Fruit fly (Drosophila melanogaster) whole organism, embryonic: Measurements from ENCODE around the gene beta'COP.

Source experiments
- Asciz ChIP-seq: fragments of 200-800 bp; sonication (Bioruptor generic); optimal IDR thresholded peaks from 2 replicates; lab custom pipeline; 2017; ENCODE audit warnings: missing biosample characterization, mild to moderate bottlenecking, missing genetic modification characterization, missing genetic modification reagents
- BtbVII ChIP-seq: fragments of 200-800 bp; sonication (Bioruptor generic); optimal IDR thresholded peaks from 3 replicates; lab custom pipeline; 2017; ENCODE audit warnings: missing biosample characterization, mild to moderate bottlenecking, missing genetic modification characterization
- CG10267 ChIP-seq: fragments of 200-800 bp; sonication (Bioruptor generic); optimal IDR thresholded peaks from 2 replicates; lab custom pipeline; 2018; ENCODE audit warnings: missing biosample characterization, mild to moderate bottlenecking, missing genetic modification characterization, moderate library complexity
- CG12104 ChIP-seq: fragments of 200-800 bp; sonication (Bioruptor generic); optimal IDR thresholded peaks from 3 replicates; lab custom pipeline; 2016; ENCODE audit warnings: missing biosample characterization, missing genetic modification characterization
- CG12299 ChIP-seq: fragments of 200-800 bp; sonication (Bioruptor generic); optimal IDR thresholded peaks from 2 replicates; lab custom pipeline; 2018; ENCODE audit warnings: missing biosample characterization, mild to moderate bottlenecking, missing genetic modification characterization
- CG14014 ChIP-seq: fragments of 200-800 bp; sonication (Bioruptor generic); IDR thresholded peaks from 2 replicates; pipeline ENCODE4 v1.3.6; 2022; ENCODE audit warnings: missing biosample characterization, missing genetic modification characterization
- CG14710 ChIP-seq: fragments of 200-800 bp; sonication (Bioruptor generic); optimal IDR thresholded peaks from 3 replicates; lab custom pipeline; 2019; ENCODE audit warnings: missing biosample characterization, mild to moderate bottlenecking, missing genetic modification characterization, moderate library complexity
- CG1602 ChIP-seq: fragments of 200-800 bp; sonication (Bioruptor generic); optimal IDR thresholded peaks from 3 replicates; lab custom pipeline; 2016; ENCODE audit warnings: missing biosample characterization, missing genetic modification characterization
- CG16815 ChIP-seq: fragments of 200-800 bp; sonication (Bioruptor generic); optimal IDR thresholded peaks from 3 replicates; lab custom pipeline; 2017; ENCODE audit warnings: missing biosample characterization, mild to moderate bottlenecking, missing genetic modification characterization
- CG17385 ChIP-seq: fragments of 200-800 bp; sonication (Bioruptor generic); optimal IDR thresholded peaks from 3 replicates; lab custom pipeline; 2018; ENCODE audit warnings: missing biosample characterization, mild to moderate bottlenecking, missing genetic modification characterization
- CG17568 ChIP-seq: fragments of 200-800 bp; sonication (Bioruptor generic); optimal IDR thresholded peaks from 2 replicates; lab custom pipeline; 2018; ENCODE audit warnings: missing biosample characterization, mild to moderate bottlenecking, missing genetic modification characterization, moderate library complexity
- CG17912 ChIP-seq: fragments of 200-800 bp; sonication (Bioruptor generic); optimal IDR thresholded peaks from 2 replicates; lab custom pipeline; 2018; ENCODE audit warnings: missing biosample characterization, mild to moderate bottlenecking, missing genetic modification characterization
- CG18619 ChIP-seq: fragments of 200-800 bp; sonication (Bioruptor generic); optimal IDR thresholded peaks from 3 replicates; lab custom pipeline; 2017; ENCODE audit warnings: missing biosample characterization, mild to moderate bottlenecking, missing genetic modification characterization
- CG18764 ChIP-seq: fragments of 200-800 bp; sonication (Bioruptor generic); optimal IDR thresholded peaks from 3 replicates; lab custom pipeline; 2016; ENCODE audit warnings: missing biosample characterization, missing genetic modification characterization
- CG2875 ChIP-seq: fragments of 200-800 bp; sonication (Bioruptor generic); optimal IDR thresholded peaks from 2 replicates; lab custom pipeline; 2017; ENCODE audit warnings: missing biosample characterization, mild to moderate bottlenecking, missing genetic modification characterization, missing genetic modification reagents
- CG34376 ChIP-seq: fragments of 200-800 bp; sonication (Bioruptor generic); optimal IDR thresholded peaks from 2 replicates; lab custom pipeline; 2018; ENCODE audit warnings: missing biosample characterization, mild to moderate bottlenecking, missing genetic modification characterization
- CG34422 ChIP-seq: fragments of 200-800 bp; sonication (Bioruptor generic); IDR thresholded peaks from 3 replicates; pipeline ENCODE4 v1.3.6; 2022; ENCODE audit warnings: missing biosample characterization, missing genetic modification characterization
- CG4404 ChIP-seq: fragments of 200-800 bp; sonication (Bioruptor generic); IDR thresholded peaks from 2 replicates; pipeline ENCODE4 v1.3.6; 2022; ENCODE audit warnings: missing biosample characterization, missing genetic modification characterization
- CG9609 ChIP-seq: fragments of 200-800 bp; sonication (Bioruptor generic); optimal IDR thresholded peaks from 3 replicates; lab custom pipeline; 2016; ENCODE audit warnings: missing biosample characterization, missing genetic modification characterization
- CHES-1-like ChIP-seq: fragments of 200-800 bp; sonication (Bioruptor generic); optimal IDR thresholded peaks from 2 replicates; lab custom pipeline; 2016; ENCODE audit warnings: missing biosample characterization, missing genetic modification characterization
- D19A ChIP-seq: fragments of 200-800 bp; optimal IDR thresholded peaks from 3 replicates; lab custom pipeline; 2019; ENCODE audit warnings: missing biosample characterization, mild to moderate bottlenecking, missing genetic modification characterization, moderate library complexity
- Dbx ChIP-seq: fragments of 200-800 bp; sonication (Bioruptor generic); IDR thresholded peaks from 3 replicates; pipeline ENCODE4 v1.3.6; 2022; ENCODE audit warnings: missing biosample characterization, missing genetic modification characterization
- Fer1 ChIP-seq: fragments of 200-800 bp; sonication (Bioruptor generic); optimal IDR thresholded peaks from 2 replicates; lab custom pipeline; 2017; ENCODE audit warnings: missing biosample characterization, mild to moderate bottlenecking, missing genetic modification characterization
- Fer3 ChIP-seq: fragments of 200-800 bp; sonication (Bioruptor generic); optimal IDR thresholded peaks from 2 replicates; lab custom pipeline; 2018; ENCODE audit warnings: missing biosample characterization, mild to moderate bottlenecking, missing genetic modification characterization, moderate library complexity
- HmgZ ChIP-seq: fragments of 200-800 bp; sonication (Bioruptor generic); optimal IDR thresholded peaks from 2 replicates; lab custom pipeline; 2018; ENCODE audit warnings: missing biosample characterization, mild to moderate bottlenecking, missing genetic modification characterization
- Hr39 ChIP-seq: fragments of >200 bp; optimal IDR thresholded peaks from 2 replicates; lab custom pipeline; 2017
- Myb ChIP-seq: fragments of 200-800 bp; sonication (Bioruptor generic); optimal IDR thresholded peaks from 2 replicates; lab custom pipeline; 2016; ENCODE audit warnings: missing biosample characterization, missing genetic modification characterization
- NC2β ChIP-seq: fragments of 200-800 bp; sonication (Bioruptor generic); optimal IDR thresholded peaks from 2 replicates; lab custom pipeline; 2016; ENCODE audit warnings: missing biosample characterization, missing genetic modification characterization
- Nf-YB ChIP-seq: fragments of 200-800 bp; sonication (Bioruptor generic); optimal IDR thresholded peaks from 3 replicates; lab custom pipeline; 2019; ENCODE audit warnings: missing biosample characterization, mild to moderate bottlenecking, missing genetic modification characterization, moderate library complexity
- Pdp1 ChIP-seq, 2 experiments: fragments of 200-800 bp; sonication (Bioruptor generic); optimal IDR thresholded peaks; 3 replicates each; lab custom pipeline; 2016; ENCODE audit warnings: missing biosample characterization in 2 of 2, missing genetic modification characterization in 2 of 2, mild to moderate bottlenecking in 1 of 2, moderate library complexity in 1 of 2
- Six4 ChIP-seq: fragments of 200-800 bp; sonication (Bioruptor generic); optimal IDR thresholded peaks from 2 replicates; lab custom pipeline; 2016; ENCODE audit warnings: missing biosample characterization, missing genetic modification characterization
- Sry-δ ChIP-seq: fragments of 200-800 bp; sonication (Bioruptor generic); optimal IDR thresholded peaks from 2 replicates; lab custom pipeline; 2016; ENCODE audit warnings: missing biosample characterization, missing genetic modification characterization
- bigmax ChIP-seq: fragments of 200-800 bp; sonication (Bioruptor generic); optimal IDR thresholded peaks from 2 replicates; lab custom pipeline; 2018; ENCODE audit warnings: missing biosample characterization, mild to moderate bottlenecking, missing genetic modification characterization
- bsh ChIP-seq, 2 experiments: fragments of 200-800 bp; sonication (Bioruptor generic); optimal IDR thresholded peaks; 2 replicates each; lab custom pipeline; 2017 to 2018; ENCODE audit warnings: mild to moderate bottlenecking in 2 of 2, missing biosample characterization in 2 of 2, missing genetic modification characterization in 2 of 2, moderate library complexity in 1 of 2
- crol ChIP-seq: fragments of 200-800 bp; sonication (Bioruptor generic); IDR thresholded peaks from 2 replicates; pipeline ENCODE4 v1.3.6; 2022; ENCODE audit warnings: missing biosample characterization, missing genetic modification characterization
- eyg ChIP-seq: fragments of 200-800 bp; sonication (Bioruptor generic); optimal IDR thresholded peaks from 3 replicates; lab custom pipeline; 2016; ENCODE audit warnings: missing biosample characterization, missing genetic modification characterization
- h ChIP-seq: fragments of >200 bp; optimal IDR thresholded peaks from 2 replicates; lab custom pipeline; 2017
- nmo ChIP-seq: fragments of 200-800 bp; sonication (Bioruptor generic); optimal IDR thresholded peaks from 2 replicates; lab custom pipeline; 2018; ENCODE audit warnings: missing biosample characterization, mild to moderate bottlenecking, missing genetic modification characterization, moderate library complexity
- org-1 ChIP-seq: fragments of 200-800 bp; sonication (Bioruptor generic); optimal IDR thresholded peaks from 2 replicates; lab custom pipeline; 2017; ENCODE audit warnings: missing biosample characterization, missing genetic modification characterization
- phol ChIP-seq: fragments of 200-800 bp; sonication (Bioruptor generic); optimal IDR thresholded peaks from 3 replicates; lab custom pipeline; 2018; ENCODE audit warnings: missing biosample characterization, mild to moderate bottlenecking, missing genetic modification characterization, moderate library complexity
- pros ChIP-seq: fragments of 200-800 bp; sonication (Bioruptor generic); optimal IDR thresholded peaks from 3 replicates; lab custom pipeline; 2019; ENCODE audit warnings: missing biosample characterization, mild to moderate bottlenecking, missing genetic modification characterization, moderate library complexity
- pum ChIP-seq: fragments of 200-800 bp; sonication (Bioruptor generic); optimal IDR thresholded peaks from 2 replicates; lab custom pipeline; 2016; ENCODE audit warnings: missing biosample characterization, missing genetic modification characterization
- row ChIP-seq: fragments of 200-800 bp; sonication (Bioruptor generic); IDR thresholded peaks from 3 replicates; pipeline ENCODE4 v1.3.6; 2022; ENCODE audit warnings: missing biosample characterization, missing genetic modification characterization
- schlank ChIP-seq: fragments of 200-800 bp; sonication (Bioruptor generic); optimal IDR thresholded peaks from 2 replicates; lab custom pipeline; 2018; ENCODE audit warnings: missing biosample characterization, mild to moderate bottlenecking, missing genetic modification characterization
- scrt ChIP-seq: fragments of 200-800 bp; sonication (Bioruptor generic); optimal IDR thresholded peaks from 2 replicates; lab custom pipeline; 2018; ENCODE audit warnings: missing biosample characterization, mild to moderate bottlenecking, missing genetic modification characterization, moderate library complexity
- stwl ChIP-seq: fragments of 200-800 bp; sonication (Bioruptor generic); optimal IDR thresholded peaks from 3 replicates; lab custom pipeline; 2018; ENCODE audit warnings: missing biosample characterization, mild to moderate bottlenecking, missing genetic modification characterization, moderate library complexity
- trem ChIP-seq: fragments of 200-800 bp; optimal IDR thresholded peaks from 3 replicates; lab custom pipeline; 2019; ENCODE audit warnings: missing biosample characterization, mild to moderate bottlenecking, missing genetic modification characterization, moderate library complexity
- twi ChIP-seq: fragments of 200-800 bp; optimal IDR thresholded peaks from 2 replicates; lab custom pipeline; 2019; ENCODE audit warnings: missing biosample characterization, mild to moderate bottlenecking, missing genetic modification characterization, moderate library complexity
- unpg ChIP-seq: fragments of 200-800 bp; sonication (Bioruptor generic); optimal IDR thresholded peaks from 3 replicates; lab custom pipeline; 2018; ENCODE audit warnings: missing biosample characterization, mild to moderate bottlenecking, missing genetic modification characterization, moderate library complexity
- zen ChIP-seq: fragments of 200-800 bp; sonication (Bioruptor generic); optimal IDR thresholded peaks from 3 replicates; lab custom pipeline; 2018; ENCODE audit warnings: missing biosample characterization, mild to moderate bottlenecking, missing genetic modification characterization, moderate library complexity

Gene beta'COP

dm6 chr2L:13398614-13399161, 20.0 kb downstream of the beta'COP start, which contains the start of the genes CG10859 and CG7110 (continued):
- TF ChIP-seq eyg: no peak
- no peak for TF ChIP-seq CG16815 (GFP tag; lab: Kevin White, UChicago)
- TF ChIP-seq zen (tag; lab: Kevin White, UChicago): peak; percentile 39
- 0 out of 3 replicates have a peak, but pooled peaks have one; percentile 16 for TF ChIP-seq row (GFP tag; lab: Robert Waterston, UW)
- TF ChIP-seq CG34376: peak; percentile 56
- TF ChIP-seq org-1 (GFP tag; lab: Kevin White, UChicago): no peak
- peak; percentile 87 for TF ChIP-seq stwl (tag; lab: Kevin White, UChicago)
- peak; percentile 45 for TF ChIP-seq CG12299 (tag; lab: Kevin White, UChicago)
- no peak for TF ChIP-seq pros
- TF ChIP-seq Fer1 (GFP tag; lab: Kevin White, UChicago): peak; percentile 77
- TF ChIP-seq CG14710: peak; percentile 65
- TF ChIP-seq CG12104 (GFP tag; lab: Kevin White, UChicago): peak; percentile 41
- TF ChIP-seq Hr39 (lab: Kevin White, UChicago): no peak
- peak; percentile 56 for TF ChIP-seq CG17912
- TF ChIP-seq h (lab: Kevin White, UChicago): no peak
- peak in 1 of 2 experiments; percentile 27 for TF ChIP-seq Pdp1 (GFP tag; optimal IDR thresholded peaks at IDR 0.05; lab: Kevin White, UChicago)
- peak; percentile 42 for TF ChIP-seq CG17385 (GFP tag; lab: Kevin White, UChicago)
- peak; percentile 10 for TF ChIP-seq Nf-YB (GFP tag; lab: Kevin White, UChicago)
- TF ChIP-seq BtbVII (GFP tag; lab: Kevin White, UChicago): peak; percentile 31
- TF ChIP-seq Six4 (GFP tag; lab: Kevin White, UChicago): no peak
- peak in 1 of 2 experiments; percentile 25 for TF ChIP-seq bsh (GFP tag; optimal IDR thresholded peaks at IDR 0.05; lab: Kevin White, UChicago)
- no peak for TF ChIP-seq CG4404
- peak; percentile 59 for TF ChIP-seq Asciz (GFP tag; lab: Kevin White, UChicago)
- TF ChIP-seq trem (tag; lab: Kevin White, UChicago): peak; percentile 56
- TF ChIP-seq CG10267 (tag; lab: Kevin White, UChicago): peak; percentile 60
- peak; percentile 46 for TF ChIP-seq HmgZ (tag; lab: Kevin White, UChicago)
- peak; percentile 88 for TF ChIP-seq scrt (GFP tag; lab: Kevin White, UChicago)
- TF ChIP-seq twi (tag; lab: Kevin White, UChicago): peak; percentile 33
- peak; percentile 63 for TF ChIP-seq Fer3 (tag; lab: Kevin White, UChicago)
- no peak for TF ChIP-seq CG1602 (GFP tag; lab: Kevin White, UChicago)
- no peak for TF ChIP-seq CG9609 (GFP tag; lab: Kevin White, UChicago)
- no peak for TF ChIP-seq bigmax (GFP tag; lab: Kevin White, UChicago)
- no peak for TF ChIP-seq pum (GFP tag; lab: Kevin White, UChicago)
- TF ChIP-seq CG18764: peak; percentile 20
- peak; percentile 69 for TF ChIP-seq phol (tag; lab: Kevin White, UChicago)
- peak; percentile 45 for TF ChIP-seq NC2β (GFP tag; lab: Kevin White, UChicago)
- no peak for TF ChIP-seq CHES-1-like (GFP tag; lab: Kevin White, UChicago)
- no peak for TF ChIP-seq crol (GFP tag; lab: Robert Waterston, UW)
- TF ChIP-seq CG18619 (GFP tag; lab: Kevin White, UChicago): peak; percentile 65
- TF ChIP-seq Dbx (GFP tag; lab: Robert Waterston, UW): no peak
- TF ChIP-seq CG34422 (GFP tag; lab: Robert Waterston, UW): peak; percentile 27; the same call in 1 of the 3 replicates
- TF ChIP-seq schlank (tag; lab: Kevin White, UChicago): no peak
- peak; percentile 26 for TF ChIP-seq CG2875 (GFP tag; lab: Kevin White, UChicago)
- TF ChIP-seq nmo (GFP tag; lab: Kevin White, UChicago): peak; percentile 51
- TF ChIP-seq unpg (GFP tag; lab: Kevin White, UChicago): peak; percentile 59
- TF ChIP-seq CG17568: peak; percentile 51
- no peak for TF ChIP-seq D19A (tag; lab: Kevin White, UChicago)
- TF ChIP-seq Sry-δ (GFP tag; lab: Kevin White, UChicago): no peak
- TF ChIP-seq Myb (GFP tag; lab: Kevin White, UChicago): peak; percentile 29
- peak; percentile 26; the same call in 1 of the 2 replicates for TF ChIP-seq CG14014 (GFP tag; lab: Robert Waterston, UW)
